Worm (Caenorhabditis elegans): ENCODE measurements around the gene egl-46.

egl-46 gene

DNA sequence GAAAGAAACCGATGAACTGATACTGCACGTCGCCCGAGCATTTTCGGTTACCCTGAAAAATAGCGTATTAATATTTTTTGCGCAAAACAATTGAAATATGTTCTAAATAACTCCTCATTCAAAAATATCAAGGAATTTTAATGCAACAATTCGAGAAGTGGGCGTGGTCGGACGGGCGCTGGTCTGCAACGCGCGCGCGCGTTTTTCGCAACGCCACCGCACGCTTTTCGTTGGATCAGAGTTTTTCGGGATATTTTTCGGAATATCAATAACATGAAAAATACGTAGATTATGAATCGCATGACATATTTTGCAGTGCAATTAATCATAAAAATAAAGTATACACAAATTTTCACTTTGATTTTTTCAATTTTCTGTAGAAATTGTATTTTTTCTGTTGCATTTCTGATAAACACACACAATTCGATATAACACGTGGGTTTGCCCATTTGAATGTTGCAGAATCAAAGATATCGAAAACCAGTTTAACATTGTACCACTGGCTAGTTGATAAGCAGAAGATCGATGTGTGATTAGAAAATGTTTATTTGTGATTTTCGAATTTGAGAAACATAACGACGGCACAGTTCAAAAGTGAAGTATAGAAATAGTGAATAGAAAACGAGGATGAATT is 27.8 kb upstream of the egl-46 start, which contains the start of gene dlst-1 (continued):
- TF ChIP-seq tbx-7 (tag; optimal IDR thresholded peaks at IDR 0.05) (peak; percentile 2), pag-3 (tag; optimal IDR thresholded peaks at IDR 0.05; ENCODE audit: borderline replicate concordance) (no peak), eyg-1 (tag; optimal IDR thresholded peaks at IDR 0.05) (no peak), lin-11 (tag; optimal IDR thresholded peaks at IDR 0.05) (peak; percentile 31), ztf-16 (tag; optimal IDR thresholded peaks at IDR 0.05) (peak; percentile 56), ceh-18 (tag; optimal IDR thresholded peaks at IDR 0.05) (peak; percentile 4), unc-3 (GFP tag; conservative IDR thresholded peaks at IDR 0.05) (no peak), unc-3 (tag; optimal IDR thresholded peaks at IDR 0.05) (peak; percentile 40), madf-2 (tag; optimal IDR thresholded peaks at IDR 0.05) (peak; percentile 62), K02D7.2 (tag; optimal IDR thresholded peaks at IDR 0.05) (peak; percentile 46), syd-9 (tag; optimal IDR thresholded peaks at IDR 0.05) (peak; percentile 17)

DNA sequence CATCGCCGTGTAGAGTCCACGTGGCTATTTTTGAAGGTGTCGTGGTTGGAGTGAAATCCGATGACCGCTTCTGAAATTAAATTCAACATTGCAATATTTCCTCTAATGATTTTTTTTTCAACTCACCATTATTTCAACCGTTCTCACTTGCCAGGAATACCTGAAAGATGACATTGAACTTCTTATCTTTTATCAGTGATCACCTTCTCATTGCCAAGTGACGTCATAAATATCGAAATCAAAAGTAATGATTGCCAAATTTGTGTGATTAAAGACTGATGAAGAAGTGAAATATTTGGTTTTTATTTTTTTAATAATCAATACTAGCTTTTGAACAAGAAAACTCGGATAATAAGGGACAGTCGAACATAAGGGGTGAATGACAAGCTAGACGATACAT is 25.4 kb upstream of the egl-46 start, which contains the start of gene W02F12.4:
W02F12.4 (minus strand) TSS at position 164 of the 400 bp plus-strand sequence.
- TF ChIP-seq T23F11.4 (GFP tag; optimal IDR thresholded peaks at IDR 0.05), result no peak
- TF ChIP-seq mec-3 (tag; optimal IDR thresholded peaks at IDR 0.05; ENCODE audit: borderline replicate concordance), result no peak
- no peak for TF ChIP-seq syd-9 (tag; optimal IDR thresholded peaks at IDR 0.05)
- peak; percentile 82 for TF ChIP-seq elt-2 (tag; optimal IDR thresholded peaks at IDR 0.05)

DNA sequence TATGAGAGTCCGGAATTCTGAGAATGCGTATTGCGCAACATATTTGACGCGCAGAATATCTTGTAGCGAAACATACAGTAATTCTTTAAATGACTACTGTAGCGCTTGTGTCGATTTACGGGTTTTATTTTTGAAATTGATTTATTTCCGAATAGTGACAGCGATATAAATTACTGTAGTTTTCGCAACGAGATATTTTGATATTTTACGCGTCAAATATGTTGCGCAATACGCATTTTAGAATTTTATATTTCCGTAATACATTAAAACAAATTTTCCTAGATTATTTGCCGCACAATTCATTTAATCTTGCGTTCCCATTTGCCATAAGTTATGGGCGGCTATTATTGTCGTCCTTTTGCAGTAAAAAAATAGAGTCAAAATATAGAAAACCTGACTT is 24.0 kb upstream of the egl-46 start:
- TF ChIP-seq odd-2 (tag; optimal IDR thresholded peaks at IDR 0.05) (no peak), ceh-14 (tag; optimal IDR thresholded peaks at IDR 0.05) (no peak), ceh-30 (tag; optimal IDR thresholded peaks at IDR 0.05) (no peak), lim-6 (tag; optimal IDR thresholded peaks at IDR 0.05) (no peak), pha-2 (tag; optimal IDR thresholded peaks at IDR 0.05) (no peak), hlh-13 (GFP tag; optimal IDR thresholded peaks at IDR 0.05) (no peak), gmeb-2 (tag; optimal IDR thresholded peaks at IDR 0.05) (no peak), mec-3 (tag; optimal IDR thresholded peaks at IDR 0.05; ENCODE audit: borderline replicate concordance) (no peak), hlh-8 (tag; optimal IDR thresholded peaks at IDR 0.05) (no peak), ets-4 (tag; optimal IDR thresholded peaks at IDR 0.05) (no peak), che-1 (tag; optimal IDR thresholded peaks at IDR 0.05) (no peak), ceh-19 (GFP tag; optimal IDR thresholded peaks at IDR 0.05) (no peak), unc-55 (GFP tag; optimal IDR thresholded peaks at IDR 0.05) (no peak), ama-1 (optimal IDR thresholded peaks at IDR 0.05) (no peak)

DNA sequence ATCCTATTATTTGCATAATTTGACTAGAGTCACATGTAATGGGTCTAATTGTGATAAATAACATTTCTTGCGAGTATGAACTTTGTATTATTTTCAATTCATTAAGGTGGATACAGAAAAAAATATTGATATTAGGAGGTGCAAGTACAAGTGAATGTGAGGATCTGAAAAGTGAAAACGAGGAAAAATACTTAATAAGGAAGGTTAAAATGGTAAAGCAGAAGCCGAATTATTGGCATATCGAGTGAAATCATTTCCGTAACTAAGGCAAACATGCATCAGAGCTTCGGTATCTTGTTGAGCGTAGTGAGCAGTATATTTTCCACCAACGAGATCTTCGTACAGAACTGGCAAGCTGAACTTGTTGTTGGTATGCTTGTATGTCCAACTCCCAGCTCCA is 23.1 kb upstream of the egl-46 start:
- no peak for TF ChIP-seq nhr-11 (tag; optimal IDR thresholded peaks at IDR 0.05)
- no peak for TF ChIP-seq hlh-30 (tag; optimal IDR thresholded peaks at IDR 0.05; ENCODE audit: insufficient read depth)
- no peak for TF ChIP-seq ceh-45 (GFP tag; IDR thresholded peaks at IDR 0.05)
- TF ChIP-seq ceh-22 (tag; optimal IDR thresholded peaks at IDR 0.05), result no peak
- no peak for TF ChIP-seq elt-2 (tag; optimal IDR thresholded peaks at IDR 0.05)
- TF ChIP-seq tbx-7 (tag; optimal IDR thresholded peaks at IDR 0.05), result no peak
- TF ChIP-seq ceh-18 (tag; optimal IDR thresholded peaks at IDR 0.05), result no peak
- no peak for TF ChIP-seq ceh-31 (tag; optimal IDR thresholded peaks at IDR 0.05)
- TF ChIP-seq ama-1 (optimal IDR thresholded peaks at IDR 0.05), result no peak
- no peak for TF ChIP-seq ceh-9 (tag; optimal IDR thresholded peaks at IDR 0.05)
- TF ChIP-seq sox-2 (GFP tag; IDR thresholded peaks at IDR 0.05), result no peak
- no peak for TF ChIP-seq sox-4 (tag; optimal IDR thresholded peaks at IDR 0.05)

DNA sequence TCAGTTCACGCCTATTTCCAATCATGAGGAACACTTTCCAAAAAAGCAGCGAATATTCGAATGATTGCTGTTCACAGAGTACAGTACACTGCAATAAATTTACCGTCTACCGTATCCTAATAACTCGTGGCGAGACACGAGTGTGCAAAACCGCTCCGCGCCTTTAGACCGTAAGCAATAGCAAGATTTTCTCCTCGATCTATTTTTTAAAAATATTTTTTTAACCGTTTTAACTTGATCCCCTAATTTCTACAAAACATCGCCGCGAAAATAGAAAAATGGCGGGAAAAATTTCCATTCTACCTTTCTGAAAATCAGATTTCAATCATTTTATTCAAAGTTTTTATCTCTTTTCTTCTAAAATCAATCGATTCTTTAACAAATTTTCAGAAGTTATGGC is 21.3 kb upstream of the egl-46 start, which contains the start of gene era-1:
era-1 (plus strand) TSS at position 366 of the 400 bp plus-strand sequence.
- TF ChIP-seq ceh-22 (tag; optimal IDR thresholded peaks at IDR 0.05), result no peak
- no peak for TF ChIP-seq unc-42 (tag; optimal IDR thresholded peaks at IDR 0.05)
